Worm (Caenorhabditis elegans): ENCODE data around the gene F35E8.9.

DNA sequence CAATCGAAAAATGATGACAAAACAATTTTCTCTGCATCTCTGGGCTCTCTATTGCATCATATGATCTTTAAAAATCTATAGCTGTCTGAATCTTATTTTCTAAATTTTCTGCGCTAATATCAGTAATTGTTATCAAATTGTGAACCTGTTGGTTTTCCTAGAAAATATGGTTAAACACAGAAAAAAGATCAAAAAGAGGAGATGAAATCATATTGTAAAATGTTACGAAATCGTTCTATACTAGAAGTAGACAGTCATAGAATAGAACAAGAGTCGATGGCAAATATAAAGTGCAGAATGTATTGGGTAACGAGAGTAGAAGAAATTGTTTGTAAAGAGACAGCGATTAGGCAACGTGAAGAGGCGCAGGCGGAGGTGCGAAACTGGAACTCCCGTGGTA lies 36.7 kb downstream of the F35E8.9 start:
- TF ChIP-seq fos-1 (tag; optimal IDR thresholded peaks at IDR 0.05) (peak; percentile 16), ces-1 (GFP tag; optimal IDR thresholded peaks at IDR 0.05) (no peak), ama-1 (optimal IDR thresholded peaks at IDR 0.05) (no peak), sptf-1 (tag; optimal IDR thresholded peaks at IDR 0.05) (no peak), C16A3.4 (tag; optimal IDR thresholded peaks at IDR 0.05) (peak; percentile 54), aly-2 (tag; optimal IDR thresholded peaks at IDR 0.05) (no peak), nhr-76 (tag; optimal IDR thresholded peaks at IDR 0.05) (no peak)
